Worm (Caenorhabditis elegans) whole organism, L2 larva: Measurements from ENCODE around the gene bigr-1.

ENCODE experiments used
- C34F6.9 ChIP-seq: fragments of 150-350 bp; optimal IDR thresholded peaks from 2 replicates; lab custom pipeline; 2014; ENCODE audit warnings: missing biosample characterization, missing genetic modification characterization
- F13H6.1 ChIP-seq: sonication (generic microtip); optimal IDR thresholded peaks from 2 replicates; lab custom pipeline; 2016; ENCODE audit warnings: missing genetic modification characterization, missing compliant biosample characterization
- Y55F3AM.14 ChIP-seq: fragments of 200-800 bp; sonication (Bioruptor generic); optimal IDR thresholded peaks from 2 replicates; lab custom pipeline; 2018; ENCODE audit warnings: mild to moderate bottlenecking, missing genetic modification characterization, missing compliant biosample characterization
- aly-2 ChIP-seq: fragments of 150-350 bp; optimal IDR thresholded peaks from 2 replicates; lab custom pipeline; 2014; ENCODE audit warnings: missing biosample characterization, missing genetic modification characterization
- blmp-1 ChIP-seq: sonication (generic microtip); optimal IDR thresholded peaks from 2 replicates; lab custom pipeline; 2017; ENCODE audit warnings: missing genetic modification characterization, mild to moderate bottlenecking, missing compliant biosample characterization, antibody characterized with exemption, moderate library complexity; ENCODE audit not compliant: insufficient read depth
- ceh-16 ChIP-seq: fragments of 150-350 bp; optimal IDR thresholded peaks from 2 replicates; lab custom pipeline; 2014; ENCODE audit warnings: missing biosample characterization, missing genetic modification characterization
- ceh-82 ChIP-seq: fragments of 150-350 bp; optimal IDR thresholded peaks from 2 replicates; lab custom pipeline; 2014; ENCODE audit warnings: missing biosample characterization, missing genetic modification characterization
- crh-2 ChIP-seq: sonication (generic microtip); optimal IDR thresholded peaks from 2 replicates; lab custom pipeline; 2017; ENCODE audit warnings: missing biosample characterization, missing genetic modification characterization
- dmd-4 ChIP-seq: sonication (generic microtip); optimal IDR thresholded peaks from 2 replicates; lab custom pipeline; 2017; ENCODE audit warnings: missing biosample characterization, missing genetic modification characterization
- egl-27 ChIP-seq: sonication (generic microtip); optimal IDR thresholded peaks from 3 replicates; lab custom pipeline; 2017; ENCODE audit warnings: missing biosample characterization, missing genetic modification reagents, missing genetic modification characterization
- elt-1 ChIP-seq: fragments of 150-350 bp; optimal IDR thresholded peaks from 2 replicates; lab custom pipeline; 2014; ENCODE audit warnings: missing biosample characterization, missing genetic modification characterization
- elt-3 ChIP-seq: sonication (generic microtip); optimal IDR thresholded peaks from 2 replicates; lab custom pipeline; 2017; ENCODE audit warnings: missing biosample characterization, missing genetic modification characterization
- fos-1 ChIP-seq: fragments of 150-350 bp; optimal IDR thresholded peaks from 2 replicates; lab custom pipeline; 2014; ENCODE audit warnings: missing biosample characterization, missing genetic modification characterization
- gmeb-1 ChIP-seq: fragments of 150-350 bp; optimal IDR thresholded peaks from 2 replicates; lab custom pipeline; 2014; ENCODE audit warnings: missing biosample characterization, missing genetic modification characterization
- lin-11 ChIP-seq: fragments of 150-350 bp; sonication (generic microtip); optimal IDR thresholded peaks from 2 replicates; lab custom pipeline; 2014; ENCODE audit warnings: missing biosample characterization, missing genetic modification characterization, inconsistent platforms, mixed read lengths
- lin-13 ChIP-seq: fragments of 150-350 bp; optimal IDR thresholded peaks from 2 replicates; lab custom pipeline; 2014; ENCODE audit warnings: missing biosample characterization, missing genetic modification reagents, missing genetic modification characterization
- lsy-2 ChIP-seq, 2 experiments: fragments of 150-350 bp in 1 of 2; sonication (generic microtip) in 1 of 2; optimal IDR thresholded peaks; 2 replicates each; lab custom pipeline; 2014 to 2017; ENCODE audit warnings: missing biosample characterization in 2 of 2, missing genetic modification characterization in 2 of 2
- mab-5 ChIP-seq: fragments of 150-350 bp; optimal IDR thresholded peaks from 2 replicates; lab custom pipeline; 2014; ENCODE audit warnings: missing biosample characterization, missing genetic modification characterization
- mbf-1 ChIP-seq: sonication (generic microtip); optimal IDR thresholded peaks from 2 replicates; lab custom pipeline; 2017; ENCODE audit warnings: missing biosample characterization, missing genetic modification characterization
- mdl-1 ChIP-seq, 2 experiments: fragments of 150-350 bp in 1 of 2; sonication (generic microtip) in 1 of 2; optimal IDR thresholded peaks; 2 replicates each; lab custom pipeline; 2017; ENCODE audit warnings: missing biosample characterization in 2 of 2, missing genetic modification characterization in 2 of 2
- nhr-11 ChIP-seq: fragments of 150-350 bp; optimal IDR thresholded peaks from 2 replicates; lab custom pipeline; 2014; ENCODE audit warnings: missing biosample characterization, missing genetic modification characterization
- nhr-12 ChIP-seq: fragments of 150-350 bp; optimal IDR thresholded peaks from 2 replicates; lab custom pipeline; 2014; ENCODE audit warnings: missing biosample characterization, missing genetic modification characterization
- nhr-129 ChIP-seq: fragments of 150-350 bp; optimal IDR thresholded peaks from 2 replicates; lab custom pipeline; 2014; ENCODE audit warnings: missing biosample characterization, missing genetic modification characterization
- nhr-21 ChIP-seq: fragments of 150-350 bp; optimal IDR thresholded peaks from 2 replicates; lab custom pipeline; 2014; ENCODE audit warnings: missing biosample characterization, missing genetic modification characterization
- nhr-23 ChIP-seq: fragments of 150-350 bp; optimal IDR thresholded peaks from 2 replicates; lab custom pipeline; 2014; ENCODE audit warnings: missing biosample characterization, missing genetic modification reagents, missing genetic modification characterization
- nhr-25 ChIP-seq: fragments of 150-350 bp; sonication (generic microtip); optimal IDR thresholded peaks from 3 replicates; lab custom pipeline; 2014; ENCODE audit warnings: missing biosample characterization, missing genetic modification characterization
- nhr-6 ChIP-seq: fragments of 150-350 bp; optimal IDR thresholded peaks from 2 replicates; lab custom pipeline; 2014; ENCODE audit warnings: missing biosample characterization, missing genetic modification characterization
- peb-1 ChIP-seq: fragments of 150-350 bp; optimal IDR thresholded peaks from 2 replicates; lab custom pipeline; 2014; ENCODE audit warnings: missing biosample characterization, missing genetic modification characterization
- sem-4 ChIP-seq: fragments of 150-350 bp; optimal IDR thresholded peaks from 2 replicates; lab custom pipeline; 2014; ENCODE audit warnings: missing biosample characterization, missing genetic modification reagents, missing genetic modification characterization
- sma-3 ChIP-seq: sonication (generic microtip); optimal IDR thresholded peaks from 2 replicates; lab custom pipeline; 2016; ENCODE audit warnings: missing genetic modification reagents, missing genetic modification characterization, missing compliant biosample characterization
- sma-9 ChIP-seq, 2 experiments: fragments of 150-350 bp in 1 of 2; sonication (generic microtip) in 1 of 2; optimal IDR thresholded peaks; 2 replicates each; lab custom pipeline; 2014 to 2016; ENCODE audit warnings: missing genetic modification characterization in 2 of 2, mild to moderate bottlenecking in 1 of 2, missing biosample characterization in 1 of 2, missing compliant biosample characterization in 1 of 2, missing genetic modification reagents in 1 of 2, moderate library complexity in 1 of 2
- snpc-4 ChIP-seq: fragments of 150-350 bp; optimal IDR thresholded peaks from 2 replicates; lab custom pipeline; 2014; ENCODE audit warnings: missing biosample characterization, missing genetic modification characterization
- unc-39 ChIP-seq: fragments of 150-350 bp; optimal IDR thresholded peaks from 2 replicates; lab custom pipeline; 2014; ENCODE audit warnings: missing biosample characterization, missing genetic modification characterization
- unc-55 ChIP-seq: fragments of 150-350 bp; sonication (generic microtip); optimal IDR thresholded peaks from 3 replicates; lab custom pipeline; 2014; ENCODE audit warnings: missing biosample characterization, missing genetic modification reagents, missing genetic modification characterization
- unc-62 ChIP-seq: fragments of 150-350 bp; optimal IDR thresholded peaks from 2 replicates; lab custom pipeline; 2014; ENCODE audit warnings: missing biosample characterization, missing genetic modification reagents, missing genetic modification characterization
- zag-1 ChIP-seq: fragments of 150-350 bp; optimal IDR thresholded peaks from 2 replicates; lab custom pipeline; 2014; ENCODE audit warnings: missing biosample characterization, missing genetic modification characterization
- ztf-1 ChIP-seq: fragments of 200-800 bp; sonication (Bioruptor generic); conservative IDR thresholded peaks from 2 replicates; pipeline ENCODE4 v1.3.6; 2022; ENCODE audit warnings: missing genetic modification characterization, missing compliant biosample characterization
- ztf-11 ChIP-seq: sonication (generic microtip); optimal IDR thresholded peaks from 2 replicates; lab custom pipeline; 2017; ENCODE audit warnings: missing biosample characterization, missing genetic modification characterization

The bigr-1 gene

DNA sequence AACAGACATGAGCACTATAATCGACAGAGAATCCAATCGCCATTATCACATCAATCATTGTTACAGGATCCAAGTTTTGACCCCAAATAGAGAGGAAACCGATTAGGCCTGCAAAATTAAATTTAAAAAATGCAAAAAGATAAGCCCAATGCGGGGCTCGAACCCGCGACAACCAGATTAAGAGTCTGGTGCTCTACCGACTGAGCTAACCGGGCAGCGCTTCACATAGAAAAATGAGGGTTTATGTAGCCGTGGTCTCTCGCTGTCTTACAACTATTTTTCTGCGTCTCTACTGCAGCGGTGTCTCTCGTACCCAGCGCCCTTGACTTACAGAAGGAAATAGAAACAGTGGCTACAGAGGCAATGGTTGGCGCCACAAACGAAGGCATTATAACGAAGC is 23.8 kb upstream of the bigr-1 start (continued):
- peak; percentile 67 for TF ChIP-seq nhr-129 (tag; lab: Kevin White, UChicago)
- peak; percentile 38 for TF ChIP-seq fos-1 (tag; lab: Kevin White, UChicago)
- no peak for TF ChIP-seq peb-1
- TF ChIP-seq elt-3 (tag; lab: Kevin White, UChicago), result no peak
- TF ChIP-seq nhr-23 (tag; lab: Kevin White, UChicago), result no peak
- TF ChIP-seq ztf-11 (tag; lab: Kevin White, UChicago), result no peak
- TF ChIP-seq gmeb-1 (tag; lab: Kevin White, UChicago), result peak; percentile 57
- TF ChIP-seq Y55F3AM.14 (GFP tag; lab: Kevin White, UChicago), result no peak
- no peak for TF ChIP-seq blmp-1 (tag; lab: Kevin White, UChicago)
- no peak for TF ChIP-seq sma-9 (GFP tag; optimal IDR thresholded peaks at IDR 0.05; lab: Kevin White, UChicago)
- TF ChIP-seq sma-9 (tag; optimal IDR thresholded peaks at IDR 0.05; lab: Kevin White, UChicago), result no peak
- TF ChIP-seq nhr-12 (tag; lab: Kevin White, UChicago), result no peak
- no peak for TF ChIP-seq nhr-11 (tag; lab: Kevin White, UChicago)
- peak; percentile 30 for TF ChIP-seq lin-13 (GFP tag; lab: Kevin White, UChicago)
- TF ChIP-seq mdl-1 (tag; optimal IDR thresholded peaks at IDR 0.05; lab: Kevin White, UChicago), result no peak

DNA sequence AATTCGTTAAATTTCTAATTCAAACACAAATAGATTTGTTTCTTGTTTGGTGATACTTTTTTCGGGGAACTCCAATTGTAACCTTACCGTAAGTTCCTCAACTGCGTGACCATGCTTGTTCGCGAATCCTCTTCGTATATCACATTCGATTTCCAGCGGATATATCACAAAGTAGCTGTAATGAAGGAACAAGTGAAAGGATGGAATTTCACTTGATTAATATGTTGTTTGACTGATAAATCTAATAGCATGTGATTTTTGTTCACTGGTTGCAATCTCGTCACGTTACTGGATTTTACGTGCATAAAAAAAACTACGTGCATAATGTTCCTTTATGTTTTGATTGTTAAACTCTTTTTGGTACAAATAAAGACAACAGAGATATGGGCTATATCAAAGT is 19.8 kb upstream of the bigr-1 start:
- TF ChIP-seq blmp-1 (tag; lab: Kevin White, UChicago) (peak; percentile 68), mab-5 (tag; lab: Kevin White, UChicago) (no peak)

DNA sequence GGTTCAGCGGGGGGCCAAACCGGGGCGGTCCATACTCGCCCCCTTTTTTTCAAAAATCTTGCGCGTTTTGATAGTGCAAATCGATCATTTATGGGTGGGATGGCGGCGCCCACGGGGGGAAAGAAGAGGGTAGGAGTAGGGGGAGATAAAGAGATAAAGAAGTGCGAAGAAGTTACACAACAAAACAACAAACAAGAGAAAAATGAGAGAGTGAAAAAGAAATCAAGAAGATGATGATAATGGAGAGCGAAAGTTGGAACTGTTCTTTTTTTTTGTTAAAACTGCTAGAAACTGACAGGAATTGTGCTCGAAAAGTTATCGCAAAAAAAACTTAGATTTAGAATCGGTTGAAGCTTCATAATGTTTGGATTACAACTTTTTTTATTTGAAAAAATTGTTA is 19.1 kb upstream of the bigr-1 start, which contains the start of gene ptr-13:
Gene ptr-13 (minus strand): TSS at position 92 of the 400 bp plus-strand sequence.
- TF ChIP-seq blmp-1 (tag; lab: Kevin White, UChicago) (peak; percentile 69), fos-1 (tag; lab: Kevin White, UChicago) (no peak)

DNA sequence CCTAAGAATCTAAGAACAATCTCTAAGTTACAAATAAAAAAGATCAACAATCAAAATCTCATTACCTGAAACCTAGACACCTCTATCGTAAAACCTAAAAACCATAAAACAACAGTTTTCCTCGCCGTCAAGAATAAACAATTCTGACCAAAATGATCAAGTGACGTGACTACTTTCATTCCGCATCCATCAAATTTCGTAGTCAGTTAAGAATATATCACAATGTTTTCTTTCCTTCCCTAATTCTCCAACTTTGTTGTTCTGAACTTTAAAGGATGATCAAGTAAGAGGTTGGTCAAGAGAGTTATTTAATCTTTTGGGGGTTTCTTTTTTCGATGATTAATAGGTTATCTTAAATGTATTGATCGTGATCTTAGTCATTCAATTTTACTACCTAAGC is 18.2 kb upstream of the bigr-1 start:
- TF ChIP-seq nhr-23 (tag; lab: Kevin White, UChicago) (no peak), F13H6.1 (tag; lab: Kevin White, UChicago) (no peak), nhr-25 (tag; lab: Kevin White, UChicago) (no peak), zag-1 (tag; lab: Kevin White, UChicago) (no peak), mbf-1 (no peak), ztf-11 (tag; lab: Kevin White, UChicago) (no peak), sma-3 (GFP tag; lab: Kevin White, UChicago) (peak; percentile 55), nhr-129 (tag; lab: Kevin White, UChicago) (no peak), sma-9 (GFP tag; optimal IDR thresholded peaks at IDR 0.05; lab: Kevin White, UChicago) (peak; percentile 20), sma-9 (tag; optimal IDR thresholded peaks at IDR 0.05; lab: Kevin White, UChicago) (no peak)

DNA sequence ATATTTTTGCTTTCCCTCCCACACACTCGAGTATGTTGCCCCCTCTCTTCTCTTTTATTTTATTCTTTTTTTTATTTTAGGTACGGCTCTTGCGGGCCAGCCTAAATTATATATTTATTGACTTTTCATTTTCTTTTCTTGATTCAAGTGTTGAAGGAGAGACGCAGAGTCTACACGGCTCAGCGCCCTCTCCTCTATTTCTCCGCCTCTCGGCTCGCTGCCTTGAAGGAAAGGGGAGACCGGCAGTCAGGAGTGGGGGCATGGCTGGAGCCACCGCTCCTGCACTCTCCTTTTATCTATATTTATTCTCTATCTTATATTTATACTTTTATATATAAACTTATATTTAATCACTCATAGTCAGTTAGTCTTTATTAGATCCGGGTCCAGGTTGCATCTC is 15.0 kb upstream of the bigr-1 start:
- TF ChIP-seq gmeb-1 (tag; lab: Kevin White, UChicago) (no peak), nhr-6 (tag; lab: Kevin White, UChicago) (no peak), unc-55 (peak; percentile 22), sma-9 (GFP tag; optimal IDR thresholded peaks at IDR 0.05; lab: Kevin White, UChicago) (no peak), sma-9 (tag; optimal IDR thresholded peaks at IDR 0.05; lab: Kevin White, UChicago) (no peak), ztf-1 (GFP tag; lab: Robert Waterston, UW) (no peak)

ce11 chrII:11167039-11167438 is 14.4 kb upstream of the bigr-1 start:
- TF ChIP-seq blmp-1 (tag; lab: Kevin White, UChicago) (no peak), zag-1 (tag; lab: Kevin White, UChicago) (no peak), unc-39 (tag; lab: Kevin White, UChicago) (no peak), C34F6.9 (tag; lab: Kevin White, UChicago) (peak; percentile 6), elt-1 (no peak), nhr-21 (tag; lab: Kevin White, UChicago) (peak; percentile 84), sem-4 (peak; percentile 31), lin-11 (tag; lab: Kevin White, UChicago) (peak; percentile 18), unc-55 (peak; percentile 29), egl-27 (peak; percentile 20), lin-13 (GFP tag; lab: Kevin White, UChicago) (peak; percentile 56), F13H6.1 (tag; lab: Kevin White, UChicago) (peak; percentile 75), mbf-1 (no peak), aly-2 (tag; lab: Kevin White, UChicago) (no peak), snpc-4 (tag; lab: Kevin White, UChicago) (peak; percentile 98), mdl-1 (tag; optimal IDR thresholded peaks at IDR 0.05; lab: Kevin White, UChicago) (peak; percentile 37 to 86), dmd-4 (tag; lab: Kevin White, UChicago) (no peak), ceh-16 (peak; percentile 49), nhr-6 (tag; lab: Kevin White, UChicago) (no peak), mab-5 (tag; lab: Kevin White, UChicago) (no peak), nhr-12 (tag; lab: Kevin White, UChicago) (no peak), lsy-2 (tag; optimal IDR thresholded peaks at IDR 0.05; lab: Kevin White, UChicago) (peak; percentile 43 to 56), ceh-82 (tag; lab: Kevin White, UChicago) (no peak), sma-9 (GFP tag; optimal IDR thresholded peaks at IDR 0.05; lab: Kevin White, UChicago) (peak; percentile 85), sma-9 (tag; optimal IDR thresholded peaks at IDR 0.05; lab: Kevin White, UChicago) (no peak), unc-62 (GFP tag; lab: Kevin White, UChicago) (no peak), nhr-11 (tag; lab: Kevin White, UChicago) (no peak), crh-2 (peak; percentile 12), fos-1 (tag; lab: Kevin White, UChicago) (peak; percentile 41)
